Worm (Caenorhabditis elegans) whole organism, L2 larva: ENCODE results near the gene efk-1.

Experiments
- C34F6.9 ChIP-seq: fragments of 150-350 bp; optimal IDR thresholded peaks from 2 replicates; lab custom pipeline; 2014; ENCODE audit warnings: missing biosample characterization, missing genetic modification characterization
- F13H6.1 ChIP-seq: sonication (generic microtip); optimal IDR thresholded peaks from 2 replicates; lab custom pipeline; 2016; ENCODE audit warnings: missing genetic modification characterization, missing compliant biosample characterization
- R02D3.7 ChIP-seq: fragments of 150-350 bp; optimal IDR thresholded peaks from 2 replicates; lab custom pipeline; 2014; ENCODE audit warnings: missing biosample characterization, missing genetic modification characterization
- Y55F3AM.14 ChIP-seq: fragments of 200-800 bp; sonication (Bioruptor generic); optimal IDR thresholded peaks from 2 replicates; lab custom pipeline; 2018; ENCODE audit warnings: mild to moderate bottlenecking, missing genetic modification characterization, missing compliant biosample characterization
- alr-1 ChIP-seq: fragments of 150-350 bp; optimal IDR thresholded peaks from 2 replicates; lab custom pipeline; 2014; ENCODE audit warnings: missing biosample characterization, missing genetic modification characterization
- aly-2 ChIP-seq: fragments of 150-350 bp; optimal IDR thresholded peaks from 2 replicates; lab custom pipeline; 2014; ENCODE audit warnings: missing biosample characterization, missing genetic modification characterization
- ama-1 ChIP-seq: fragments of 150-350 bp; optimal IDR thresholded peaks from 2 replicates; lab custom pipeline; 2018; ENCODE audit warnings: inconsistent platforms
- blmp-1 ChIP-seq: sonication (generic microtip); optimal IDR thresholded peaks from 2 replicates; lab custom pipeline; 2017; ENCODE audit warnings: missing genetic modification characterization, mild to moderate bottlenecking, missing compliant biosample characterization, antibody characterized with exemption, moderate library complexity; ENCODE audit not compliant: insufficient read depth
- ceh-82 ChIP-seq: fragments of 150-350 bp; optimal IDR thresholded peaks from 2 replicates; lab custom pipeline; 2014; ENCODE audit warnings: missing biosample characterization, missing genetic modification characterization
- crh-2 ChIP-seq: sonication (generic microtip); optimal IDR thresholded peaks from 2 replicates; lab custom pipeline; 2017; ENCODE audit warnings: missing biosample characterization, missing genetic modification characterization
- egl-27 ChIP-seq: sonication (generic microtip); optimal IDR thresholded peaks from 3 replicates; lab custom pipeline; 2017; ENCODE audit warnings: missing biosample characterization, missing genetic modification reagents, missing genetic modification characterization
- elt-1 ChIP-seq: fragments of 150-350 bp; optimal IDR thresholded peaks from 2 replicates; lab custom pipeline; 2014; ENCODE audit warnings: missing biosample characterization, missing genetic modification characterization
- elt-3 ChIP-seq: sonication (generic microtip); optimal IDR thresholded peaks from 2 replicates; lab custom pipeline; 2017; ENCODE audit warnings: missing biosample characterization, missing genetic modification characterization
- fos-1 ChIP-seq: fragments of 150-350 bp; optimal IDR thresholded peaks from 2 replicates; lab custom pipeline; 2014; ENCODE audit warnings: missing biosample characterization, missing genetic modification characterization
- gmeb-1 ChIP-seq: fragments of 150-350 bp; optimal IDR thresholded peaks from 2 replicates; lab custom pipeline; 2014; ENCODE audit warnings: missing biosample characterization, missing genetic modification characterization
- lin-11 ChIP-seq: fragments of 150-350 bp; sonication (generic microtip); optimal IDR thresholded peaks from 2 replicates; lab custom pipeline; 2014; ENCODE audit warnings: missing biosample characterization, missing genetic modification characterization, inconsistent platforms, mixed read lengths
- lin-13 ChIP-seq: fragments of 150-350 bp; optimal IDR thresholded peaks from 2 replicates; lab custom pipeline; 2014; ENCODE audit warnings: missing biosample characterization, missing genetic modification reagents, missing genetic modification characterization
- lin-39 ChIP-seq: fragments of 150-350 bp; optimal IDR thresholded peaks from 2 replicates; lab custom pipeline; 2014; ENCODE audit warnings: missing biosample characterization, missing genetic modification reagents, missing genetic modification characterization
- lsy-2 ChIP-seq, 2 experiments: fragments of 150-350 bp in 1 of 2; sonication (generic microtip) in 1 of 2; optimal IDR thresholded peaks; 2 replicates each; lab custom pipeline; 2014 to 2017; ENCODE audit warnings: missing biosample characterization in 2 of 2, missing genetic modification characterization in 2 of 2
- mab-5 ChIP-seq: fragments of 150-350 bp; optimal IDR thresholded peaks from 2 replicates; lab custom pipeline; 2014; ENCODE audit warnings: missing biosample characterization, missing genetic modification characterization
- mbf-1 ChIP-seq: sonication (generic microtip); optimal IDR thresholded peaks from 2 replicates; lab custom pipeline; 2017; ENCODE audit warnings: missing biosample characterization, missing genetic modification characterization
- nhr-11 ChIP-seq: fragments of 150-350 bp; optimal IDR thresholded peaks from 2 replicates; lab custom pipeline; 2014; ENCODE audit warnings: missing biosample characterization, missing genetic modification characterization
- nhr-12 ChIP-seq: fragments of 150-350 bp; optimal IDR thresholded peaks from 2 replicates; lab custom pipeline; 2014; ENCODE audit warnings: missing biosample characterization, missing genetic modification characterization
- nhr-129 ChIP-seq: fragments of 150-350 bp; optimal IDR thresholded peaks from 2 replicates; lab custom pipeline; 2014; ENCODE audit warnings: missing biosample characterization, missing genetic modification characterization
- nhr-21 ChIP-seq: fragments of 150-350 bp; optimal IDR thresholded peaks from 2 replicates; lab custom pipeline; 2014; ENCODE audit warnings: missing biosample characterization, missing genetic modification characterization
- nhr-237 ChIP-seq: fragments of 150-350 bp; optimal IDR thresholded peaks from 2 replicates; lab custom pipeline; 2014; ENCODE audit warnings: missing biosample characterization, missing genetic modification characterization
- nhr-25 ChIP-seq: fragments of 150-350 bp; sonication (generic microtip); optimal IDR thresholded peaks from 3 replicates; lab custom pipeline; 2014; ENCODE audit warnings: missing biosample characterization, missing genetic modification characterization
- nhr-6 ChIP-seq: fragments of 150-350 bp; optimal IDR thresholded peaks from 2 replicates; lab custom pipeline; 2014; ENCODE audit warnings: missing biosample characterization, missing genetic modification characterization
- nhr-77 ChIP-seq: fragments of 150-350 bp; optimal IDR thresholded peaks from 2 replicates; lab custom pipeline; 2014; ENCODE audit warnings: missing biosample characterization, missing genetic modification characterization
- sem-4 ChIP-seq: fragments of 150-350 bp; optimal IDR thresholded peaks from 2 replicates; lab custom pipeline; 2014; ENCODE audit warnings: missing biosample characterization, missing genetic modification reagents, missing genetic modification characterization
- skn-1 ChIP-seq: sonication (generic microtip); optimal IDR thresholded peaks from 2 replicates; lab custom pipeline; 2017; ENCODE audit warnings: missing biosample characterization, missing genetic modification characterization
- sma-3 ChIP-seq: sonication (generic microtip); optimal IDR thresholded peaks from 2 replicates; lab custom pipeline; 2016; ENCODE audit warnings: missing genetic modification reagents, missing genetic modification characterization, missing compliant biosample characterization
- sma-9 ChIP-seq, 2 experiments: fragments of 150-350 bp in 1 of 2; sonication (generic microtip) in 1 of 2; optimal IDR thresholded peaks; 2 replicates each; lab custom pipeline; 2014 to 2016; ENCODE audit warnings: missing genetic modification characterization in 2 of 2, mild to moderate bottlenecking in 1 of 2, missing biosample characterization in 1 of 2, missing compliant biosample characterization in 1 of 2, missing genetic modification reagents in 1 of 2, moderate library complexity in 1 of 2
- unc-55 ChIP-seq: fragments of 150-350 bp; sonication (generic microtip); optimal IDR thresholded peaks from 3 replicates; lab custom pipeline; 2014; ENCODE audit warnings: missing biosample characterization, missing genetic modification reagents, missing genetic modification characterization
- ztf-1 ChIP-seq: fragments of 200-800 bp; sonication (Bioruptor generic); conservative IDR thresholded peaks from 2 replicates; pipeline ENCODE4 v1.3.6; 2022; ENCODE audit warnings: missing genetic modification characterization, missing compliant biosample characterization
- ztf-11 ChIP-seq: sonication (generic microtip); optimal IDR thresholded peaks from 2 replicates; lab custom pipeline; 2017; ENCODE audit warnings: missing biosample characterization, missing genetic modification characterization
- ztf-4 ChIP-seq: fragments of 150-350 bp; optimal IDR thresholded peaks from 2 replicates; lab custom pipeline; 2014; ENCODE audit warnings: missing biosample characterization, missing genetic modification characterization

efk-1 gene

ce11 chrIII:6202440-6202839 lies 34.1 kb upstream of the efk-1 start:
- no peak for TF ChIP-seq mab-5 (tag; lab: Kevin White, UChicago)
- TF ChIP-seq sma-3 (GFP tag; lab: Kevin White, UChicago): no peak
- TF ChIP-seq nhr-21: no peak
- no peak for TF ChIP-seq mbf-1 (tag; lab: Kevin White, UChicago)
- TF ChIP-seq nhr-12: no peak
- no peak for TF ChIP-seq aly-2 (tag; lab: Kevin White, UChicago)
- no peak for TF ChIP-seq ama-1
- no peak for TF ChIP-seq lin-13 (GFP tag; lab: Kevin White, UChicago)
- no peak for TF ChIP-seq lin-39 (tag; lab: Kevin White, UChicago)
- no peak for TF ChIP-seq lin-11 (tag; lab: Kevin White, UChicago)
- TF ChIP-seq skn-1 (tag; lab: Kevin White, UChicago): no peak
- no peak for TF ChIP-seq Y55F3AM.14 (GFP tag; lab: Kevin White, UChicago)
- no peak for TF ChIP-seq sma-9 (GFP tag; optimal IDR thresholded peaks at IDR 0.05; lab: Kevin White, UChicago)
- TF ChIP-seq sma-9 (tag; optimal IDR thresholded peaks at IDR 0.05; lab: Kevin White, UChicago): no peak
- no peak for TF ChIP-seq ztf-1 (GFP tag; lab: Robert Waterston, UW)

ce11 chrIII:6201325-6201724 lies 33.0 kb upstream of the efk-1 start:
- TF ChIP-seq nhr-77 (tag; lab: Kevin White, UChicago) (no peak), skn-1 (tag; lab: Kevin White, UChicago) (no peak), ztf-11 (tag; lab: Kevin White, UChicago) (no peak), ceh-82 (tag; lab: Kevin White, UChicago) (no peak), R02D3.7 (tag; lab: Kevin White, UChicago) (no peak), lsy-2 (tag; optimal IDR thresholded peaks at IDR 0.05; lab: Kevin White, UChicago) (no peak), alr-1 (tag; lab: Kevin White, UChicago) (no peak), fos-1 (tag; lab: Kevin White, UChicago) (no peak), elt-3 (tag; lab: Kevin White, UChicago) (no peak), C34F6.9 (tag; lab: Kevin White, UChicago) (no peak), nhr-11 (tag; lab: Kevin White, UChicago) (no peak), gmeb-1 (no peak), nhr-6 (tag; lab: Kevin White, UChicago) (no peak), nhr-12 (no peak), sem-4 (no peak), unc-55 (GFP tag; lab: Kevin White, UChicago) (no peak)
- TF ChIP-seq, all 48 proteins: peak for 0

ce11 chrIII:6198378-6199234 lies 30.3 kb upstream of the efk-1 start, which contains the start of the genes C23G10.7 and rpn-2:
Gene C23G10.7 (minus strand): TSS chrIII:6198414.
Gene rpn-2 (plus strand): TSS chrIII:6199184.
- TF ChIP-seq ama-1 (peak; percentile 27), fos-1 (tag; lab: Kevin White, UChicago) (peak; percentile 39), aly-2 (tag; lab: Kevin White, UChicago) (no peak), nhr-21 (peak; percentile 20), C34F6.9 (tag; lab: Kevin White, UChicago) (peak; percentile 87), nhr-237 (no peak), mab-5 (tag; lab: Kevin White, UChicago) (peak; percentile 3), mbf-1 (tag; lab: Kevin White, UChicago) (no peak), sma-3 (GFP tag; lab: Kevin White, UChicago) (peak; percentile 44), egl-27 (tag; lab: Kevin White, UChicago) (peak; percentile 19), lin-13 (GFP tag; lab: Kevin White, UChicago) (peak; percentile 45), nhr-6 (tag; lab: Kevin White, UChicago) (no peak), lin-39 (tag; lab: Kevin White, UChicago) (no peak), nhr-12 (no peak), gmeb-1 (peak; percentile 73), ztf-1 (GFP tag; lab: Robert Waterston, UW) (no peak), Y55F3AM.14 (GFP tag; lab: Kevin White, UChicago) (no peak), lsy-2 (tag; optimal IDR thresholded peaks at IDR 0.05; lab: Kevin White, UChicago) (peak; percentile 76 to 88), blmp-1 (no peak), elt-1 (no peak), F13H6.1 (peak; percentile 49), ztf-4 (tag; lab: Kevin White, UChicago) (no peak), lin-11 (tag; lab: Kevin White, UChicago) (peak; percentile 50), crh-2 (peak; percentile 46), nhr-129 (tag; lab: Kevin White, UChicago) (peak; percentile 49), skn-1 (tag; lab: Kevin White, UChicago) (peak; percentile 95), sma-9 (GFP tag; optimal IDR thresholded peaks at IDR 0.05; lab: Kevin White, UChicago) (peak; percentile 71), sma-9 (tag; optimal IDR thresholded peaks at IDR 0.05; lab: Kevin White, UChicago) (no peak), nhr-25 (tag; lab: Kevin White, UChicago) (peak; percentile 61)
